Worm (Caenorhabditis elegans): ENCODE measurements around the gene eri-1.

Gene eri-1

DNA sequence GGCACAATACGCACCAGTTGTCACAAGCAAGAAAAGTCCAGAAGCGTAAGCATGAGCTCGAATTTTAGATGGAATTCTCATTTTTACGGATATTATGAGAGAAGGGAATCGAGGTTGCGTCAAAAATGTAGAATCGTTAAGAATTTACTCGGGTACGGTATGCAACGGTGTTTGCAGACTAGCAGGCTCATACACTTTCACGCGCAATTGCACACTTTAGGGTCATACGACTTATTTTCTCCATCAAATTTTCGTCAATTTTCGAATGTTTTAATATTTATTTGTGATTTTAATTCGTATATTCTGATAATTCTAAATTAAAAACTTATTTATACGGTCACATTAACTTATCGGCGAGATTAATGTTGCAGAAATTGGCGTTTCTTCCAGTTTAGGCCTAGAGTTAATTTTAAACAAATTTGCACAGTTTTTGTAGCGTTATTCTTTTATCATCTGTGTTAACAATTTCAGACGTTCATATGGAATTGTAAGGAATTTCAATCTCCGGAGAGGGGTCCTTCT is 26.3 kb downstream of the eri-1 start, which contains the start of the genes T07A9.15 and nog-1 (continued):
- no peak for TF ChIP-seq chd-7 (tag; optimal IDR thresholded peaks at IDR 0.05)
- no peak for TF ChIP-seq akir-1 (GFP tag; optimal IDR thresholded peaks at IDR 0.05)
- TF ChIP-seq dpff-1 (tag; optimal IDR thresholded peaks at IDR 0.05) = no peak
- no peak for TF ChIP-seq sptf-2 (GFP tag; optimal IDR thresholded peaks at IDR 0.05)
- TF ChIP-seq gei-17 (GFP tag; optimal IDR thresholded peaks at IDR 0.05) = no peak
- no peak for TF ChIP-seq ztf-25 (GFP tag; IDR thresholded peaks at IDR 0.05)
- TF ChIP-seq ceh-27 (GFP tag; optimal IDR thresholded peaks at IDR 0.05) = peak; percentile 53
- TF ChIP-seq Y79H2A.3 (GFP tag; conservative IDR thresholded peaks at IDR 0.05) = no peak
- peak; percentile 20 for TF ChIP-seq tbp1 (GFP tag; optimal IDR thresholded peaks at IDR 0.05)
- no peak for TF ChIP-seq Y95B8A.8 (GFP tag; IDR thresholded peaks at IDR 0.05)
- no peak for TF ChIP-seq sea-2 (GFP tag; IDR thresholded peaks at IDR 0.05)
- no peak for TF ChIP-seq hsf-1 (GFP tag; IDR thresholded peaks at IDR 0.05)
- 0 out of 2 replicates have a peak, but pooled peaks have one; percentile 10 for TF ChIP-seq Y53G8AR.9 (GFP tag; conservative IDR thresholded peaks at IDR 0.05)
- TF ChIP-seq snpc-4 (GFP tag; optimal IDR thresholded peaks at IDR 0.05) = no peak
- TF ChIP-seq snpc-4 (tag; optimal IDR thresholded peaks at IDR 0.05) = peak in 3 of 4 experiments; percentile 21 to 49 (median 26)
- no peak for TF ChIP-seq atf-7 (tag; optimal IDR thresholded peaks at IDR 0.05)
- peak; percentile 47 for TF ChIP-seq snpc-1.3 (tag; optimal IDR thresholded peaks at IDR 0.05; ENCODE audit: insufficient read depth)
- TF ChIP-seq ztf-28 (GFP tag; IDR thresholded peaks at IDR 0.05) = no peak
- TF ChIP-seq ztf-3 (GFP tag; optimal IDR thresholded peaks at IDR 0.05) = no peak
- no peak for TF ChIP-seq B0019.2 (GFP tag; conservative IDR thresholded peaks at IDR 0.05)
- TF ChIP-seq mcd-1 (GFP tag; IDR thresholded peaks at IDR 0.05) = peak; percentile 36; the same call in 1 of the 2 replicates
- no peak for TF ChIP-seq F57A8.1 (GFP tag; optimal IDR thresholded peaks at IDR 0.05)
- TF ChIP-seq ztf-6 (GFP tag; IDR thresholded peaks at IDR 0.05) = no peak
- TF ChIP-seq lin-35 (GFP tag; optimal IDR thresholded peaks at IDR 0.05) = peak in 1 of 3 experiments; percentile 6
- peak; percentile 49 for TF ChIP-seq lin-54 (GFP tag; optimal IDR thresholded peaks at IDR 0.05)
- no peak for TF ChIP-seq B0261.1 (tag; optimal IDR thresholded peaks at IDR 0.05)
- no peak for TF ChIP-seq ztf-26 (tag; optimal IDR thresholded peaks at IDR 0.05)

- TF ChIP-seq hmg-20 (GFP tag; IDR thresholded peaks at IDR 0.05) = peak; percentile 49; the same call in 1 of the 2 replicates
- TF ChIP-seq snpc-3.4 (tag; optimal IDR thresholded peaks at IDR 0.05) = peak; percentile 85
- peak; percentile 82 for TF ChIP-seq snpc-1.3 (tag; optimal IDR thresholded peaks at IDR 0.05; ENCODE audit: insufficient read depth)
- TF ChIP-seq zfh-2 (GFP tag; conservative IDR thresholded peaks at IDR 0.05) = peak; percentile 93
- peak; percentile 87 for TF ChIP-seq F23B12.7 (tag; optimal IDR thresholded peaks at IDR 0.05; ENCODE audit: insufficient read depth)
- peak; percentile 77 for TF ChIP-seq attf-3 (GFP tag; conservative IDR thresholded peaks at IDR 0.05)
- peak; percentile 31 for TF ChIP-seq ceh-79 (tag; optimal IDR thresholded peaks at IDR 0.05)
- TF ChIP-seq unc-130 (GFP tag; optimal IDR thresholded peaks at IDR 0.05) = peak; percentile 94
- TF ChIP-seq him-1 (tag; optimal IDR thresholded peaks at IDR 0.05) = peak; percentile 78
- peak; percentile 46 for TF ChIP-seq dpl-1 (GFP tag; optimal IDR thresholded peaks at IDR 0.05)
- TF ChIP-seq nhr-27 (tag; optimal IDR thresholded peaks at IDR 0.05) = no peak
- TF ChIP-seq F49E8.2 (tag; optimal IDR thresholded peaks at IDR 0.05; ENCODE audit: insufficient read depth) = peak; percentile 84
- no peak for TF ChIP-seq attf-6 (GFP tag; IDR thresholded peaks at IDR 0.05)
- TF ChIP-seq lag-1 (GFP tag; IDR thresholded peaks at IDR 0.05) = no peak
- peak; percentile 93 for TF ChIP-seq D2030.7 (GFP tag; IDR thresholded peaks at IDR 0.05)
- peak; percentile 68 for TF ChIP-seq akir-1 (GFP tag; optimal IDR thresholded peaks at IDR 0.05)
- TF ChIP-seq sdz-38 (tag; optimal IDR thresholded peaks at IDR 0.05) = no peak
- peak; percentile 72; the same call in 1 of the 2 replicates for TF ChIP-seq C17E4.6 (GFP tag; IDR thresholded peaks at IDR 0.05)
- no peak for TF ChIP-seq ceh-40 (GFP tag; IDR thresholded peaks at IDR 0.05)
- TF ChIP-seq F10E7.11 (tag; optimal IDR thresholded peaks at IDR 0.05) = peak; percentile 46
- peak; percentile 80 for TF ChIP-seq F52B5.7 (tag; optimal IDR thresholded peaks at IDR 0.05)
- TF ChIP-seq unc-62 (GFP tag; optimal IDR thresholded peaks at IDR 0.05) = no peak
- TF ChIP-seq aptf-3 (GFP tag; IDR thresholded peaks at IDR 0.05) = no peak
- TF ChIP-seq nfya-2 (GFP tag; IDR thresholded peaks at IDR 0.05) = no peak
Measured at ce11 chrIV:390279-390678, 29.5 kb downstream of the eri-1 start, which contains the start of the genes ears-2 and uncp-18. Gene ears-2, minus strand, starts transcription at chrIV:390468. Gene uncp-18, plus strand, starts transcription at chrIV:390560.

All from whole organism, young adult.